Fruit fly (Drosophila melanogaster) ovary, adult (tissue): ENCODE results near the gene DCAF12.

Source experiments
- CG17801 ChIP-seq: fragments of 200-800 bp; optimal IDR thresholded peaks from 2 replicates; lab custom pipeline; 2019; ENCODE audit warnings: missing biosample characterization, mild to moderate bottlenecking, missing genetic modification characterization, moderate library complexity; ENCODE audit not compliant: partially characterized antibody

Gene DCAF12

dm6 chr3R:11984862-11985261 is 32.0 kb downstream of the DCAF12 start:
- TF ChIP-seq CG17801 = no peak

dm6 chr3R:11984441-11984840 is 32.4 kb downstream of the DCAF12 start, which contains the start of gene CG3397:
TSS of gene CG3397 (minus strand) at chr3R:11984541.
- no peak for TF ChIP-seq CG17801

dm6 chr3R:11982547-11982946 is 34.3 kb downstream of the DCAF12 start:
- TF ChIP-seq CG17801 = no peak

dm6 chr3R:11981962-11982361 is 34.9 kb downstream of the DCAF12 start, which contains the start of gene CG12224:
TSS of gene CG12224 (minus strand) at chr3R:11982062.
- no peak for TF ChIP-seq CG17801

dm6 chr3R:11979879-11980571 is 36.8 kb downstream of the DCAF12 start, which contains the start of gene CG18547:
TSS of gene CG18547 (minus strand) at chr3R:11980390.
- TF ChIP-seq CG17801 = peak; percentile 11

dm6 chr3R:11978278-11978677 is 38.6 kb downstream of the DCAF12 start:
- TF ChIP-seq CG17801 = no peak

- no peak for TF ChIP-seq CG17801
Observed at dm6 chr3R:11977336-11977678, 39.5 kb downstream of the DCAF12 start.

- TF ChIP-seq CG17801 = no peak
Observed at dm6 chr3R:11976556-11977335, 40.1 kb downstream of the DCAF12 start, which contains the start of gene CG10005. TSS of gene CG10005 (minus strand) at chr3R:11977197.

- TF ChIP-seq CG17801 = peak; percentile 39
Observed at dm6 chr3R:11974631-11975030, 42.2 kb downstream of the DCAF12 start, which contains the start of gene Tango9. TSS of gene Tango9 (minus strand) at chr3R:11974910.

dm6 chr3R:11973826-11974225 is 43.0 kb downstream of the DCAF12 start:
- TF ChIP-seq CG17801 = no peak

- TF ChIP-seq CG17801 = no peak
Observed at dm6 chr3R:11971394-11971793, 45.4 kb downstream of the DCAF12 start, which contains the start of gene GC2. TSS of gene GC2 (plus strand) at chr3R:11971694.

dm6 chr3R:11969217-11969616 is 47.6 kb downstream of the DCAF12 start:
- no peak for TF ChIP-seq CG17801

dm6 chr3R:11968030-11968753 is 48.6 kb downstream of the DCAF12 start:
- TF ChIP-seq CG17801 = no peak

dm6 chr3R:11967262-11968029 is 49.4 kb downstream of the DCAF12 start, which contains the start of the genes CG12213 and GC1:
TSS of gene CG12213 (minus strand) at chr3R:11967691.
TSS of gene GC1 (plus strand) at chr3R:11967708.
- TF ChIP-seq CG17801 = peak; percentile 80
